Worm (Caenorhabditis elegans) whole organism, L2 larva: ENCODE results near the gene Y73B6BL.29.
A peak's percentile ranks its signal among the peaks of the same experiment; 100 is the strongest.

Experiments used
- C34F6.9 ChIP-seq: fragments of 150-350 bp; optimal IDR thresholded peaks from 2 replicates; lab custom pipeline; 2014; ENCODE audit warnings: missing biosample characterization, missing genetic modification characterization
- F13H6.1 ChIP-seq: sonication (generic microtip); optimal IDR thresholded peaks from 2 replicates; lab custom pipeline; 2016; ENCODE audit warnings: missing genetic modification characterization, missing compliant biosample characterization
- Y55F3AM.14 ChIP-seq: fragments of 200-800 bp; sonication (Bioruptor generic); optimal IDR thresholded peaks from 2 replicates; lab custom pipeline; 2018; ENCODE audit warnings: mild to moderate bottlenecking, missing genetic modification characterization, missing compliant biosample characterization
- ZK546.5 ChIP-seq: sonication (generic microtip); optimal IDR thresholded peaks from 2 replicates; lab custom pipeline; 2017; ENCODE audit warnings: missing biosample characterization, missing genetic modification characterization
- alr-1 ChIP-seq: fragments of 150-350 bp; optimal IDR thresholded peaks from 2 replicates; lab custom pipeline; 2014; ENCODE audit warnings: missing biosample characterization, missing genetic modification characterization
- ceh-82 ChIP-seq: fragments of 150-350 bp; optimal IDR thresholded peaks from 2 replicates; lab custom pipeline; 2014; ENCODE audit warnings: missing biosample characterization, missing genetic modification characterization
- crh-2 ChIP-seq: sonication (generic microtip); optimal IDR thresholded peaks from 2 replicates; lab custom pipeline; 2017; ENCODE audit warnings: missing biosample characterization, missing genetic modification characterization
- dmd-4 ChIP-seq: sonication (generic microtip); optimal IDR thresholded peaks from 2 replicates; lab custom pipeline; 2017; ENCODE audit warnings: missing biosample characterization, missing genetic modification characterization
- egl-27 ChIP-seq: sonication (generic microtip); optimal IDR thresholded peaks from 3 replicates; lab custom pipeline; 2017; ENCODE audit warnings: missing biosample characterization, missing genetic modification reagents, missing genetic modification characterization
- elt-1 ChIP-seq: fragments of 150-350 bp; optimal IDR thresholded peaks from 2 replicates; lab custom pipeline; 2014; ENCODE audit warnings: missing biosample characterization, missing genetic modification characterization
- elt-3 ChIP-seq: sonication (generic microtip); optimal IDR thresholded peaks from 2 replicates; lab custom pipeline; 2017; ENCODE audit warnings: missing biosample characterization, missing genetic modification characterization
- gmeb-1 ChIP-seq: fragments of 150-350 bp; optimal IDR thresholded peaks from 2 replicates; lab custom pipeline; 2014; ENCODE audit warnings: missing biosample characterization, missing genetic modification characterization
- lin-11 ChIP-seq: fragments of 150-350 bp; sonication (generic microtip); optimal IDR thresholded peaks from 2 replicates; lab custom pipeline; 2014; ENCODE audit warnings: missing biosample characterization, missing genetic modification characterization, inconsistent platforms, mixed read lengths
- lin-13 ChIP-seq: fragments of 150-350 bp; optimal IDR thresholded peaks from 2 replicates; lab custom pipeline; 2014; ENCODE audit warnings: missing biosample characterization, missing genetic modification reagents, missing genetic modification characterization
- lin-39 ChIP-seq: fragments of 150-350 bp; optimal IDR thresholded peaks from 2 replicates; lab custom pipeline; 2014; ENCODE audit warnings: missing biosample characterization, missing genetic modification reagents, missing genetic modification characterization
- lsy-2 ChIP-seq, 2 experiments: fragments of 150-350 bp in 1 of 2; sonication (generic microtip) in 1 of 2; optimal IDR thresholded peaks; 2 replicates each; lab custom pipeline; 2014 to 2017; ENCODE audit warnings: missing biosample characterization in 2 of 2, missing genetic modification characterization in 2 of 2
- mab-5 ChIP-seq: fragments of 150-350 bp; optimal IDR thresholded peaks from 2 replicates; lab custom pipeline; 2014; ENCODE audit warnings: missing biosample characterization, missing genetic modification characterization
- mbf-1 ChIP-seq: sonication (generic microtip); optimal IDR thresholded peaks from 2 replicates; lab custom pipeline; 2017; ENCODE audit warnings: missing biosample characterization, missing genetic modification characterization
- mdl-1 ChIP-seq, 2 experiments: fragments of 150-350 bp in 1 of 2; sonication (generic microtip) in 1 of 2; optimal IDR thresholded peaks; 2 replicates each; lab custom pipeline; 2017; ENCODE audit warnings: missing biosample characterization in 2 of 2, missing genetic modification characterization in 2 of 2
- nhr-10 ChIP-seq: sonication (generic microtip); optimal IDR thresholded peaks from 2 replicates; lab custom pipeline; 2017; ENCODE audit warnings: missing biosample characterization, missing genetic modification characterization
- nhr-11 ChIP-seq: fragments of 150-350 bp; optimal IDR thresholded peaks from 2 replicates; lab custom pipeline; 2014; ENCODE audit warnings: missing biosample characterization, missing genetic modification characterization
- nhr-129 ChIP-seq: fragments of 150-350 bp; optimal IDR thresholded peaks from 2 replicates; lab custom pipeline; 2014; ENCODE audit warnings: missing biosample characterization, missing genetic modification characterization
- nhr-23 ChIP-seq: fragments of 150-350 bp; optimal IDR thresholded peaks from 2 replicates; lab custom pipeline; 2014; ENCODE audit warnings: missing biosample characterization, missing genetic modification reagents, missing genetic modification characterization
- nhr-237 ChIP-seq: fragments of 150-350 bp; optimal IDR thresholded peaks from 2 replicates; lab custom pipeline; 2014; ENCODE audit warnings: missing biosample characterization, missing genetic modification characterization
- nhr-25 ChIP-seq: fragments of 150-350 bp; sonication (generic microtip); optimal IDR thresholded peaks from 3 replicates; lab custom pipeline; 2014; ENCODE audit warnings: missing biosample characterization, missing genetic modification characterization
- nhr-6 ChIP-seq: fragments of 150-350 bp; optimal IDR thresholded peaks from 2 replicates; lab custom pipeline; 2014; ENCODE audit warnings: missing biosample characterization, missing genetic modification characterization
- nhr-77 ChIP-seq: fragments of 150-350 bp; optimal IDR thresholded peaks from 2 replicates; lab custom pipeline; 2014; ENCODE audit warnings: missing biosample characterization, missing genetic modification characterization
- peb-1 ChIP-seq: fragments of 150-350 bp; optimal IDR thresholded peaks from 2 replicates; lab custom pipeline; 2014; ENCODE audit warnings: missing biosample characterization, missing genetic modification characterization
- sem-4 ChIP-seq: fragments of 150-350 bp; optimal IDR thresholded peaks from 2 replicates; lab custom pipeline; 2014; ENCODE audit warnings: missing biosample characterization, missing genetic modification reagents, missing genetic modification characterization
- skn-1 ChIP-seq: sonication (generic microtip); optimal IDR thresholded peaks from 2 replicates; lab custom pipeline; 2017; ENCODE audit warnings: missing biosample characterization, missing genetic modification characterization
- sma-3 ChIP-seq: sonication (generic microtip); optimal IDR thresholded peaks from 2 replicates; lab custom pipeline; 2016; ENCODE audit warnings: missing genetic modification reagents, missing genetic modification characterization, missing compliant biosample characterization
- sma-9 ChIP-seq, 2 experiments: fragments of 150-350 bp in 1 of 2; sonication (generic microtip) in 1 of 2; optimal IDR thresholded peaks; 2 replicates each; lab custom pipeline; 2014 to 2016; ENCODE audit warnings: missing genetic modification characterization in 2 of 2, mild to moderate bottlenecking in 1 of 2, missing biosample characterization in 1 of 2, missing compliant biosample characterization in 1 of 2, missing genetic modification reagents in 1 of 2, moderate library complexity in 1 of 2
- snpc-4 ChIP-seq: fragments of 150-350 bp; optimal IDR thresholded peaks from 2 replicates; lab custom pipeline; 2014; ENCODE audit warnings: missing biosample characterization, missing genetic modification characterization
- unc-39 ChIP-seq: fragments of 150-350 bp; optimal IDR thresholded peaks from 2 replicates; lab custom pipeline; 2014; ENCODE audit warnings: missing biosample characterization, missing genetic modification characterization
- unc-55 ChIP-seq: fragments of 150-350 bp; sonication (generic microtip); optimal IDR thresholded peaks from 3 replicates; lab custom pipeline; 2014; ENCODE audit warnings: missing biosample characterization, missing genetic modification reagents, missing genetic modification characterization
- zag-1 ChIP-seq: fragments of 150-350 bp; optimal IDR thresholded peaks from 2 replicates; lab custom pipeline; 2014; ENCODE audit warnings: missing biosample characterization, missing genetic modification characterization
- ztf-1 ChIP-seq: fragments of 200-800 bp; sonication (Bioruptor generic); conservative IDR thresholded peaks from 2 replicates; pipeline ENCODE4 v1.3.6; 2022; ENCODE audit warnings: missing genetic modification characterization, missing compliant biosample characterization
- ztf-11 ChIP-seq: sonication (generic microtip); optimal IDR thresholded peaks from 2 replicates; lab custom pipeline; 2017; ENCODE audit warnings: missing biosample characterization, missing genetic modification characterization
- ztf-4 ChIP-seq: fragments of 150-350 bp; optimal IDR thresholded peaks from 2 replicates; lab custom pipeline; 2014; ENCODE audit warnings: missing biosample characterization, missing genetic modification characterization

Gene Y73B6BL.29

ce11 chrIV:6365045-6365444 lies 43.3 kb downstream of the Y73B6BL.29 start, which contains the start of gene Y73B6BL.270:
Gene Y73B6BL.270 (plus strand): TSS chrIV:6365345.
- TF ChIP-seq nhr-11 (no peak), unc-55 (GFP tag; lab: Kevin White, UChicago) (no peak), skn-1 (no peak), nhr-237 (tag; lab: Kevin White, UChicago) (no peak), lin-39 (no peak)

- TF ChIP-seq snpc-4 (tag; lab: Kevin White, UChicago): no peak
- peak; percentile 5 for TF ChIP-seq zag-1 (tag; lab: Kevin White, UChicago)
These were observed 44.3 kb downstream of the Y73B6BL.29 start for ce11 chrIV:6366032-6366431.

ce11 chrIV:6369489-6369888 lies 47.8 kb downstream of the Y73B6BL.29 start:
- TF ChIP-seq lin-11 (tag; lab: Kevin White, UChicago): no peak
- no peak for TF ChIP-seq nhr-23 (tag; lab: Kevin White, UChicago)
- no peak for TF ChIP-seq F13H6.1 (tag; lab: Kevin White, UChicago)
- TF ChIP-seq sma-3 (GFP tag; lab: Kevin White, UChicago): peak; percentile 37
- TF ChIP-seq gmeb-1 (tag; lab: Kevin White, UChicago): peak; percentile 82
- peak in 1 of 2 experiments; percentile 48 for TF ChIP-seq lsy-2 (tag; optimal IDR thresholded peaks at IDR 0.05; lab: Kevin White, UChicago)
- TF ChIP-seq ceh-82 (tag; lab: Kevin White, UChicago): no peak
- TF ChIP-seq nhr-25 (tag; lab: Kevin White, UChicago): peak; percentile 43
- TF ChIP-seq sma-9 (GFP tag; optimal IDR thresholded peaks at IDR 0.05; lab: Kevin White, UChicago): peak; percentile 7
- no peak for TF ChIP-seq sma-9 (tag; optimal IDR thresholded peaks at IDR 0.05; lab: Kevin White, UChicago)
- no peak for TF ChIP-seq C34F6.9 (tag; lab: Kevin White, UChicago)
- TF ChIP-seq nhr-77 (tag; lab: Kevin White, UChicago): no peak
- TF ChIP-seq mab-5 (tag; lab: Kevin White, UChicago): no peak
- TF ChIP-seq nhr-129: no peak
- no peak for TF ChIP-seq Y55F3AM.14 (GFP tag; lab: Kevin White, UChicago)
- no peak for TF ChIP-seq egl-27 (tag; lab: Kevin White, UChicago)
- no peak for TF ChIP-seq elt-3 (tag; lab: Kevin White, UChicago)
- TF ChIP-seq alr-1: no peak
- TF ChIP-seq zag-1 (tag; lab: Kevin White, UChicago): no peak
- no peak for TF ChIP-seq snpc-4 (tag; lab: Kevin White, UChicago)
- TF ChIP-seq mbf-1 (tag; lab: Kevin White, UChicago): no peak
- TF ChIP-seq ztf-1 (GFP tag; lab: Robert Waterston, UW): no peak
- TF ChIP-seq nhr-11: no peak
- no peak for TF ChIP-seq unc-39 (tag; lab: Kevin White, UChicago)
- TF ChIP-seq dmd-4 (tag; lab: Kevin White, UChicago): no peak
- TF ChIP-seq nhr-10 (tag; lab: Kevin White, UChicago): no peak
- no peak for TF ChIP-seq mdl-1 (tag; optimal IDR thresholded peaks at IDR 0.05; lab: Kevin White, UChicago)
- no peak for TF ChIP-seq sem-4 (tag; lab: Kevin White, UChicago)
- no peak for TF ChIP-seq skn-1
- TF ChIP-seq lin-13 (GFP tag; lab: Kevin White, UChicago): no peak
- TF ChIP-seq ztf-4: no peak
- TF ChIP-seq elt-1: no peak
- TF ChIP-seq nhr-6 (tag; lab: Kevin White, UChicago): no peak
- no peak for TF ChIP-seq peb-1 (tag; lab: Kevin White, UChicago)
- no peak for TF ChIP-seq nhr-237 (tag; lab: Kevin White, UChicago)
- no peak for TF ChIP-seq ztf-11 (tag; lab: Kevin White, UChicago)
- no peak for TF ChIP-seq ZK546.5 (tag; lab: Kevin White, UChicago)
- no peak for TF ChIP-seq lin-39
- TF ChIP-seq crh-2 (tag; lab: Kevin White, UChicago): peak; percentile 0
- TF ChIP-seq unc-55 (GFP tag; lab: Kevin White, UChicago): peak; percentile 26

ce11 chrIV:6372267-6372666 lies 50.5 kb downstream of the Y73B6BL.29 start:
- TF ChIP-seq C34F6.9 (tag; lab: Kevin White, UChicago): no peak
- TF ChIP-seq lin-39: no peak
- no peak for TF ChIP-seq nhr-10 (tag; lab: Kevin White, UChicago)
- no peak for TF ChIP-seq F13H6.1 (tag; lab: Kevin White, UChicago)
- no peak for TF ChIP-seq sma-3 (GFP tag; lab: Kevin White, UChicago)
